Worm (Caenorhabditis elegans): ENCODE results near the gene T16G12.6.

- TF ChIP-seq hlh-15 (tag; optimal IDR thresholded peaks at IDR 0.05) (no peak), rnt-1 (tag; optimal IDR thresholded peaks at IDR 0.05) (no peak), lin-11 (tag; optimal IDR thresholded peaks at IDR 0.05) (no peak), ets-4 (tag; optimal IDR thresholded peaks at IDR 0.05) (no peak), pag-3 (tag; optimal IDR thresholded peaks at IDR 0.05; ENCODE audit: borderline replicate concordance) (no peak), pqm-1 (tag; optimal IDR thresholded peaks at IDR 0.05) (no peak), elt-2 (tag; optimal IDR thresholded peaks at IDR 0.05) (no peak)
Measured at ce11 chrIII:10057518-10057917, 11.9 kb upstream of the T16G12.6 start, which contains the start of gene T16G12.4.

Data from whole organism, late embryonic.